Worm (Caenorhabditis elegans) whole organism, L3 larva: ENCODE data around the gene D1054.5.
A peak's percentile ranks its signal among the peaks of the same experiment; 100 is the strongest.

Experiments used
- R02D3.7 ChIP-seq: fragments of 150-350 bp; optimal IDR thresholded peaks from 2 replicates; lab custom pipeline; 2014; ENCODE audit warnings: missing biosample characterization, missing genetic modification characterization
- ZK546.5 ChIP-seq: sonication (generic microtip); optimal IDR thresholded peaks from 2 replicates; lab custom pipeline; 2017; ENCODE audit warnings: missing biosample characterization, missing genetic modification characterization
- aly-2 ChIP-seq: fragments of 150-350 bp; optimal IDR thresholded peaks from 2 replicates; lab custom pipeline; 2014; ENCODE audit warnings: missing biosample characterization, missing genetic modification characterization
- ama-1 ChIP-seq: fragments of 150-350 bp; optimal IDR thresholded peaks from 2 replicates; lab custom pipeline; 2018
- ceh-28 ChIP-seq: fragments of 150-350 bp; optimal IDR thresholded peaks from 2 replicates; lab custom pipeline; 2014; ENCODE audit warnings: missing biosample characterization, missing genetic modification reagents, missing genetic modification characterization
- ceh-82 ChIP-seq: fragments of 150-350 bp; optimal IDR thresholded peaks from 2 replicates; lab custom pipeline; 2014; ENCODE audit warnings: missing biosample characterization, missing genetic modification characterization
- ceh-9 ChIP-seq: sonication (generic microtip); optimal IDR thresholded peaks from 2 replicates; lab custom pipeline; 2018; ENCODE audit warnings: missing biosample characterization, missing genetic modification characterization
- egl-27 ChIP-seq: sonication (generic microtip); optimal IDR thresholded peaks from 4 replicates; lab custom pipeline; 2017; ENCODE audit warnings: missing biosample characterization, missing genetic modification reagents, missing genetic modification characterization
- egl-5 ChIP-seq: fragments of 150-350 bp; optimal IDR thresholded peaks from 2 replicates; lab custom pipeline; 2017; ENCODE audit warnings: missing biosample characterization, missing genetic modification reagents, missing genetic modification characterization, inconsistent platforms
- elt-1 ChIP-seq: fragments of 150-350 bp; optimal IDR thresholded peaks from 2 replicates; lab custom pipeline; 2014; ENCODE audit warnings: missing biosample characterization, missing genetic modification characterization
- elt-2 ChIP-seq: sonication (generic microtip); optimal IDR thresholded peaks from 2 replicates; lab custom pipeline; 2016; ENCODE audit warnings: missing genetic modification reagents, mild to moderate bottlenecking, missing genetic modification characterization, missing compliant biosample characterization
- elt-3 ChIP-seq, 3 experiments: fragments of 150-350 bp in 1 of 3; sonication (generic microtip) in 2 of 3; optimal IDR thresholded peaks; 2 replicates in 2 of 3; 4 replicates in 1 of 3; lab custom pipeline; 2014 to 2017; ENCODE audit warnings: missing biosample characterization in 3 of 3, missing genetic modification characterization in 3 of 3
- fkh-10 ChIP-seq: sonication (generic microtip); optimal IDR thresholded peaks from 2 replicates; lab custom pipeline; 2017; ENCODE audit warnings: missing biosample characterization, missing genetic modification reagents, missing genetic modification characterization
- fos-1 ChIP-seq: fragments of 150-350 bp; optimal IDR thresholded peaks from 2 replicates; lab custom pipeline; 2014; ENCODE audit warnings: missing biosample characterization, missing genetic modification characterization
- hmg-11 ChIP-seq: sonication (generic microtip); optimal IDR thresholded peaks from 2 replicates; lab custom pipeline; 2016; ENCODE audit warnings: missing genetic modification characterization, missing compliant biosample characterization
- jun-1 ChIP-seq: fragments of 150-350 bp; optimal IDR thresholded peaks from 2 replicates; lab custom pipeline; 2014; ENCODE audit warnings: missing biosample characterization, missing genetic modification reagents, missing genetic modification characterization
- lin-15B ChIP-seq: fragments of 150-350 bp; optimal IDR thresholded peaks from 2 replicates; lab custom pipeline; 2014; ENCODE audit warnings: missing biosample characterization, missing genetic modification characterization
- lin-39 ChIP-seq: fragments of 150-350 bp; optimal IDR thresholded peaks from 2 replicates; lab custom pipeline; 2018; ENCODE audit warnings: missing biosample characterization, missing genetic modification reagents, missing genetic modification characterization
- lsy-12 ChIP-seq: sonication (generic microtip); optimal IDR thresholded peaks from 2 replicates; lab custom pipeline; 2016; ENCODE audit warnings: mild to moderate bottlenecking, missing genetic modification characterization, missing compliant biosample characterization
- mdl-1 ChIP-seq: fragments of 150-350 bp; optimal IDR thresholded peaks from 2 replicates; lab custom pipeline; 2014; ENCODE audit warnings: missing biosample characterization, missing genetic modification characterization
- mml-1 ChIP-seq: fragments of 150-350 bp; sonication (generic microtip); optimal IDR thresholded peaks from 3 replicates; lab custom pipeline; 2014; ENCODE audit warnings: missing biosample characterization, missing genetic modification characterization
- nfya-1 ChIP-seq: sonication (generic microtip); optimal IDR thresholded peaks from 2 replicates; lab custom pipeline; 2017; ENCODE audit warnings: missing genetic modification characterization, mild to moderate bottlenecking, missing compliant biosample characterization, antibody characterized with exemption, moderate library complexity; ENCODE audit not compliant: insufficient read depth
- nhr-11 ChIP-seq: fragments of 150-350 bp; optimal IDR thresholded peaks from 2 replicates; lab custom pipeline; 2014; ENCODE audit warnings: missing biosample characterization, missing genetic modification characterization
- nhr-12 ChIP-seq: fragments of 150-350 bp; optimal IDR thresholded peaks from 2 replicates; lab custom pipeline; 2014; ENCODE audit warnings: missing biosample characterization, missing genetic modification characterization
- nhr-23 ChIP-seq: fragments of 150-350 bp; optimal IDR thresholded peaks from 2 replicates; lab custom pipeline; 2014; ENCODE audit warnings: missing biosample characterization, missing genetic modification reagents, missing genetic modification characterization
- nhr-237 ChIP-seq: fragments of 150-350 bp; optimal IDR thresholded peaks from 2 replicates; lab custom pipeline; 2014; ENCODE audit warnings: missing biosample characterization, missing genetic modification characterization
- nhr-28 ChIP-seq: fragments of 150-350 bp; optimal IDR thresholded peaks from 2 replicates; lab custom pipeline; 2014; ENCODE audit warnings: missing biosample characterization, missing genetic modification characterization
- nhr-43 ChIP-seq: sonication (generic microtip); optimal IDR thresholded peaks from 2 replicates; lab custom pipeline; 2016; ENCODE audit warnings: mild to moderate bottlenecking, missing genetic modification characterization, missing compliant biosample characterization; ENCODE audit not compliant: poor library complexity, severe bottlenecking
- nhr-76 ChIP-seq: fragments of 150-350 bp; sonication (generic microtip); optimal IDR thresholded peaks from 5 replicates; lab custom pipeline; 2014; ENCODE audit warnings: missing biosample characterization, missing genetic modification characterization
- nhr-77 ChIP-seq: fragments of 150-350 bp; optimal IDR thresholded peaks from 2 replicates; lab custom pipeline; 2014; ENCODE audit warnings: missing biosample characterization, missing genetic modification characterization
- pha-4 ChIP-seq: fragments of 150-350 bp; optimal IDR thresholded peaks from 2 replicates; lab custom pipeline; 2014; ENCODE audit warnings: missing biosample characterization, missing genetic modification reagents, missing genetic modification characterization
- pqm-1 ChIP-seq: fragments of 150-350 bp; optimal IDR thresholded peaks from 2 replicates; lab custom pipeline; 2017; ENCODE audit warnings: missing biosample characterization, missing genetic modification characterization, inconsistent platforms
- skn-1 ChIP-seq: fragments of 150-350 bp; optimal IDR thresholded peaks from 2 replicates; lab custom pipeline; 2014; ENCODE audit warnings: missing biosample characterization, missing genetic modification characterization
- snpc-4 ChIP-seq: fragments of 150-350 bp; optimal IDR thresholded peaks from 2 replicates; lab custom pipeline; 2014; ENCODE audit warnings: missing biosample characterization, missing genetic modification characterization
- tbx-2 ChIP-seq: sonication (generic microtip); optimal IDR thresholded peaks from 2 replicates; lab custom pipeline; 2016; ENCODE audit warnings: mild to moderate bottlenecking, missing genetic modification characterization, missing compliant biosample characterization
- unc-39 ChIP-seq: sonication (generic microtip); optimal IDR thresholded peaks from 4 replicates; lab custom pipeline; 2017; ENCODE audit warnings: missing biosample characterization, missing genetic modification characterization
- unc-62 ChIP-seq: fragments of 150-350 bp; sonication (generic microtip); optimal IDR thresholded peaks from 4 replicates; lab custom pipeline; 2014; ENCODE audit warnings: missing biosample characterization, missing genetic modification reagents, missing genetic modification characterization
- zag-1 ChIP-seq: fragments of 150-350 bp; optimal IDR thresholded peaks from 2 replicates; lab custom pipeline; 2014; ENCODE audit warnings: missing biosample characterization, missing genetic modification characterization
- ztf-11 ChIP-seq: fragments of 150-350 bp; optimal IDR thresholded peaks from 2 replicates; lab custom pipeline; 2014; ENCODE audit warnings: missing biosample characterization, missing genetic modification characterization
- ztf-4 ChIP-seq: fragments of 150-350 bp; optimal IDR thresholded peaks from 2 replicates; lab custom pipeline; 2014; ENCODE audit warnings: missing biosample characterization, missing genetic modification characterization

D1054.5 gene

ce11 chrV:10807862-10808327 lies 31.5 kb upstream of the D1054.5 start, which contains the start of gene plrg-1 (continued):
- TF ChIP-seq lin-39 (peak; percentile 89), R02D3.7 (tag; lab: Kevin White, UChicago) (peak; percentile 74), aly-2 (no peak), snpc-4 (tag; lab: Kevin White, UChicago) (peak; percentile 90), ceh-82 (peak; percentile 72), fos-1 (tag; lab: Kevin White, UChicago) (no peak), ama-1 (lab: Kevin White, UChicago) (no peak), elt-1 (tag; lab: Kevin White, UChicago) (peak; percentile 52), mdl-1 (tag; lab: Kevin White, UChicago) (peak; percentile 6), elt-3 (tag; optimal IDR thresholded peaks at IDR 0.05; lab: Kevin White, UChicago) (peak in 1 of 3 experiments; percentile 21), lin-15B (tag; lab: Kevin White, UChicago) (peak; percentile 92), ztf-4 (tag; lab: Kevin White, UChicago) (no peak)
- TF ChIP-seq, all 47 proteins: peak for 29

- TF ChIP-seq pqm-1 (tag; lab: Kevin White, UChicago) (no peak), skn-1 (tag; lab: Kevin White, UChicago) (no peak), unc-62 (GFP tag; lab: Kevin White, UChicago) (no peak), zag-1 (tag; lab: Kevin White, UChicago) (no peak), unc-39 (tag; lab: Kevin White, UChicago) (no peak), R02D3.7 (tag; lab: Kevin White, UChicago) (no peak), ceh-82 (no peak), ceh-9 (no peak), nhr-23 (no peak), nhr-76 (tag; lab: Kevin White, UChicago) (no peak), elt-3 (tag; optimal IDR thresholded peaks at IDR 0.05; lab: Kevin White, UChicago) (no peak), fkh-10 (GFP tag; lab: Kevin White, UChicago) (no peak)
Measured at ce11 chrV:10805934-10806333, 29.6 kb upstream of the D1054.5 start, which contains the start of gene prp-38. prp-38 (minus strand) TSS chrV:10806034.

ce11 chrV:10804374-10804773 lies 28.0 kb upstream of the D1054.5 start, which contains the start of gene secs-1:
secs-1 (minus strand) TSS chrV:10804474.
- no peak for TF ChIP-seq lsy-12

- TF ChIP-seq unc-62 (GFP tag; lab: Kevin White, UChicago) (no peak), pha-4 (tag; lab: Kevin White, UChicago) (peak; percentile 62), jun-1 (tag; lab: Kevin White, UChicago) (peak; percentile 52), pqm-1 (tag; lab: Kevin White, UChicago) (peak; percentile 99), nhr-76 (tag; lab: Kevin White, UChicago) (no peak), mdl-1 (tag; lab: Kevin White, UChicago) (no peak), elt-2 (tag; lab: Kevin White, UChicago) (peak; percentile 98), nhr-11 (tag; lab: Kevin White, UChicago) (no peak)
Measured at ce11 chrV:10802060-10802459, 25.7 kb upstream of the D1054.5 start.

- TF ChIP-seq nhr-23 (no peak), elt-3 (tag; optimal IDR thresholded peaks at IDR 0.05; lab: Kevin White, UChicago) (no peak), jun-1 (tag; lab: Kevin White, UChicago) (peak; percentile 32), elt-1 (tag; lab: Kevin White, UChicago) (no peak), unc-62 (GFP tag; lab: Kevin White, UChicago) (no peak), R02D3.7 (tag; lab: Kevin White, UChicago) (no peak), ztf-11 (tag; lab: Kevin White, UChicago) (no peak), ZK546.5 (tag; lab: Kevin White, UChicago) (no peak), lin-39 (no peak), egl-5 (tag; lab: Kevin White, UChicago) (no peak), skn-1 (tag; lab: Kevin White, UChicago) (no peak), aly-2 (no peak), ceh-9 (no peak), nhr-28 (tag; lab: Kevin White, UChicago) (no peak), fos-1 (tag; lab: Kevin White, UChicago) (no peak), pha-4 (tag; lab: Kevin White, UChicago) (peak; percentile 57), ceh-28 (tag; lab: Kevin White, UChicago) (no peak), snpc-4 (tag; lab: Kevin White, UChicago) (no peak), nfya-1 (tag; lab: Kevin White, UChicago) (no peak), hmg-11 (no peak), tbx-2 (tag; lab: Kevin White, UChicago) (no peak), pqm-1 (tag; lab: Kevin White, UChicago) (peak; percentile 90), nhr-43 (tag; lab: Kevin White, UChicago) (no peak), nhr-77 (tag; lab: Kevin White, UChicago) (no peak), egl-27 (tag; lab: Kevin White, UChicago) (no peak), ama-1 (lab: Kevin White, UChicago) (no peak), fkh-10 (GFP tag; lab: Kevin White, UChicago) (no peak), unc-39 (tag; lab: Kevin White, UChicago) (no peak), lsy-12 (no peak), elt-2 (tag; lab: Kevin White, UChicago) (peak; percentile 97), mdl-1 (tag; lab: Kevin White, UChicago) (no peak), nhr-12 (tag; lab: Kevin White, UChicago) (no peak), nhr-237 (no peak), mml-1 (tag; lab: Kevin White, UChicago) (no peak)
- TF ChIP-seq, all 47 proteins: peak for 4
Measured at ce11 chrV:10801154-10801553, 24.8 kb upstream of the D1054.5 start, which contains the start of gene D1054.18. D1054.18 (minus strand) TSS chrV:10801198.
